Worm (Caenorhabditis elegans) whole organism, L1 larva: ENCODE data around the gene Y119D3B.12.

ENCODE experiments used
- C04F5.9 ChIP-seq: sonication (generic microtip); optimal IDR thresholded peaks from 2 replicates; lab custom pipeline; 2016; ENCODE audit warnings: missing genetic modification characterization, missing compliant biosample characterization
- C16A3.4 ChIP-seq: fragments of 150-350 bp; optimal IDR thresholded peaks from 2 replicates; lab custom pipeline; 2014; ENCODE audit warnings: missing biosample characterization, missing genetic modification characterization
- F16B12.6 ChIP-seq: fragments of 150-350 bp; optimal IDR thresholded peaks from 2 replicates; lab custom pipeline; 2014; ENCODE audit warnings: missing biosample characterization, missing genetic modification characterization
- Y116A8C.19 ChIP-seq: sonication (generic microtip); optimal IDR thresholded peaks from 2 replicates; lab custom pipeline; 2016; ENCODE audit warnings: missing compliant biosample characterization, missing genetic modification characterization, borderline replicate concordance
- aha-1 ChIP-seq: fragments of 150-350 bp; optimal IDR thresholded peaks from 2 replicates; lab custom pipeline; 2014; ENCODE audit warnings: missing biosample characterization, missing genetic modification characterization
- blmp-1 ChIP-seq: fragments of 150-350 bp; optimal IDR thresholded peaks from 2 replicates; lab custom pipeline; 2014; ENCODE audit warnings: missing biosample characterization, missing genetic modification characterization
- ceh-88 ChIP-seq: fragments of 200-800 bp; sonication (Bioruptor generic); IDR thresholded peaks from 2 replicates; pipeline ENCODE4 v1.3.6; 2022; ENCODE audit warnings: missing genetic modification characterization, missing compliant biosample characterization
- ceh-90 ChIP-seq: sonication (generic microtip); optimal IDR thresholded peaks from 2 replicates; lab custom pipeline; 2016; ENCODE audit warnings: missing genetic modification characterization, missing compliant biosample characterization
- dpl-1 ChIP-seq, 3 experiments: fragments of 150-350 bp in 2 of 3; sonication (generic microtip) in 1 of 3; optimal IDR thresholded peaks; 2 replicates each; lab custom pipeline; 2014 to 2017; ENCODE audit warnings: missing biosample characterization in 3 of 3, missing genetic modification characterization in 3 of 3, missing genetic modification reagents in 3 of 3
- efl-3 ChIP-seq: fragments of 200-800 bp; sonication (Bioruptor generic); optimal IDR thresholded peaks from 2 replicates; lab custom pipeline; 2018; ENCODE audit warnings: mild to moderate bottlenecking, missing genetic modification characterization, missing compliant biosample characterization
- egl-13 ChIP-seq: sonication (generic microtip); optimal IDR thresholded peaks from 2 replicates; lab custom pipeline; 2016; ENCODE audit warnings: missing genotype, missing genetic modification reagents, missing genetic modification characterization, missing compliant biosample characterization
- elt-2 ChIP-seq: sonication (generic microtip); optimal IDR thresholded peaks from 2 replicates; lab custom pipeline; 2016; ENCODE audit warnings: missing genetic modification characterization, mild to moderate bottlenecking, inconsistent platforms, missing compliant biosample characterization, missing genetic modification reagents
- fkh-10 ChIP-seq: sonication (generic microtip); optimal IDR thresholded peaks from 2 replicates; lab custom pipeline; 2017; ENCODE audit warnings: missing biosample characterization, missing genetic modification reagents, missing genetic modification characterization
- fkh-8 ChIP-seq: sonication (generic microtip); optimal IDR thresholded peaks from 2 replicates; lab custom pipeline; 2016; ENCODE audit warnings: mild to moderate bottlenecking, missing genetic modification characterization, missing compliant biosample characterization
- fos-1 ChIP-seq: fragments of 150-350 bp; optimal IDR thresholded peaks from 2 replicates; lab custom pipeline; 2014; ENCODE audit warnings: missing biosample characterization, missing genetic modification characterization
- hlh-17 ChIP-seq: fragments of 200-800 bp; sonication (Bioruptor generic); optimal IDR thresholded peaks from 2 replicates; lab custom pipeline; 2018; ENCODE audit warnings: missing genetic modification characterization, mild to moderate bottlenecking, missing compliant biosample characterization, moderate library complexity, borderline replicate concordance
- hpl-2 ChIP-seq: fragments of 150-350 bp; optimal IDR thresholded peaks from 2 replicates; lab custom pipeline; 2014; ENCODE audit warnings: missing biosample characterization, missing genetic modification reagents, missing genetic modification characterization
- isw-1 ChIP-seq: fragments of 200-800 bp; sonication (Bioruptor generic); IDR thresholded peaks from 2 replicates; pipeline ENCODE4 v1.3.6; 2022; ENCODE audit warnings: missing genetic modification characterization, missing compliant biosample characterization
- jun-1 ChIP-seq: fragments of 150-350 bp; optimal IDR thresholded peaks from 2 replicates; lab custom pipeline; 2014; ENCODE audit warnings: missing biosample characterization, missing genetic modification reagents, missing genetic modification characterization
- lin-13 ChIP-seq: fragments of 150-350 bp; optimal IDR thresholded peaks from 2 replicates; lab custom pipeline; 2014; ENCODE audit warnings: missing biosample characterization, missing genetic modification reagents, missing genetic modification characterization
- lin-39 ChIP-seq: fragments of 150-350 bp; optimal IDR thresholded peaks from 2 replicates; lab custom pipeline; 2014; ENCODE audit warnings: missing biosample characterization, missing genetic modification reagents, missing genetic modification characterization
- lsy-2 ChIP-seq, 2 experiments: fragments of 150-350 bp; optimal IDR thresholded peaks; 2 replicates each; lab custom pipeline; 2014; ENCODE audit warnings: missing biosample characterization in 2 of 2, missing genetic modification characterization in 2 of 2
- nhr-12 ChIP-seq: sonication (generic microtip); optimal IDR thresholded peaks from 2 replicates; lab custom pipeline; 2017; ENCODE audit warnings: missing biosample characterization, missing genetic modification characterization
- nhr-20 ChIP-seq: sonication (generic microtip); optimal IDR thresholded peaks from 2 replicates; lab custom pipeline; 2016; ENCODE audit warnings: mild to moderate bottlenecking, missing genetic modification characterization, missing compliant biosample characterization
- nhr-47 ChIP-seq: sonication (generic microtip); optimal IDR thresholded peaks from 2 replicates; lab custom pipeline; 2016; ENCODE audit warnings: mild to moderate bottlenecking, missing genetic modification characterization, moderate library complexity, missing compliant biosample characterization
- nhr-84 ChIP-seq: sonication (generic microtip); optimal IDR thresholded peaks from 2 replicates; lab custom pipeline; 2017; ENCODE audit warnings: missing biosample characterization, missing genetic modification characterization
- pax-3 ChIP-seq: fragments of 200-800 bp; sonication (Bioruptor generic); optimal IDR thresholded peaks from 2 replicates; lab custom pipeline; 2018; ENCODE audit warnings: mild to moderate bottlenecking, missing genetic modification characterization, moderate library complexity, missing compliant biosample characterization
- pqm-1 ChIP-seq: sonication (generic microtip); optimal IDR thresholded peaks from 3 replicates; lab custom pipeline; 2017; ENCODE audit warnings: missing biosample characterization, missing genetic modification characterization
- rnt-1 ChIP-seq: sonication (generic microtip); optimal IDR thresholded peaks from 2 replicates; lab custom pipeline; 2016; ENCODE audit warnings: mild to moderate bottlenecking, missing genetic modification characterization, moderate library complexity, missing compliant biosample characterization
- skn-1 ChIP-seq: fragments of 150-350 bp; optimal IDR thresholded peaks from 2 replicates; lab custom pipeline; 2014; ENCODE audit warnings: missing biosample characterization, missing genetic modification characterization
- sox-4 ChIP-seq: sonication (generic microtip); optimal IDR thresholded peaks from 2 replicates; lab custom pipeline; 2016; ENCODE audit warnings: missing genetic modification characterization, missing compliant biosample characterization
- sptf-1 ChIP-seq: fragments of 150-350 bp; optimal IDR thresholded peaks from 2 replicates; lab custom pipeline; 2014; ENCODE audit warnings: missing biosample characterization, missing genetic modification characterization
- sup-37 ChIP-seq: fragments of 200-800 bp; sonication (Bioruptor generic); optimal IDR thresholded peaks from 2 replicates; lab custom pipeline; 2018; ENCODE audit warnings: mild to moderate bottlenecking, missing genetic modification characterization, missing compliant biosample characterization
- tlp-1 ChIP-seq: fragments of 150-350 bp; optimal IDR thresholded peaks from 2 replicates; lab custom pipeline; 2014; ENCODE audit warnings: missing biosample characterization, missing genetic modification characterization
- unc-30 ChIP-seq: sonication (generic microtip); optimal IDR thresholded peaks from 2 replicates; lab custom pipeline; 2017; ENCODE audit warnings: missing biosample characterization, missing genetic modification characterization
- unc-62 ChIP-seq: fragments of 150-350 bp; optimal IDR thresholded peaks from 2 replicates; lab custom pipeline; 2014; ENCODE audit warnings: missing biosample characterization, missing genetic modification reagents, missing genetic modification characterization
- vab-15 ChIP-seq: sonication (generic microtip); optimal IDR thresholded peaks from 2 replicates; lab custom pipeline; 2017; ENCODE audit warnings: missing genotype, mild to moderate bottlenecking, missing genetic modification characterization, missing compliant biosample characterization
- xbp-1 ChIP-seq: sonication (generic microtip); optimal IDR thresholded peaks from 2 replicates; lab custom pipeline; 2016; ENCODE audit warnings: missing genetic modification characterization, missing compliant biosample characterization
- zip-4 ChIP-seq: fragments of 200-800 bp; sonication (Bioruptor generic); optimal IDR thresholded peaks from 2 replicates; lab custom pipeline; 2018; ENCODE audit warnings: mild to moderate bottlenecking, missing genetic modification characterization, moderate library complexity, missing compliant biosample characterization
- ztf-4 ChIP-seq: fragments of 150-350 bp; optimal IDR thresholded peaks from 2 replicates; lab custom pipeline; 2014; ENCODE audit warnings: missing biosample characterization, missing genetic modification characterization

The Y119D3B.12 gene

ce11 chrIII:1193326-1193862 is 9.0 kb upstream of the Y119D3B.12 start, which contains the start of gene Y119D3B.14:
TSS of gene Y119D3B.14 (minus strand) at chrIII:1193812.
- TF ChIP-seq pax-3 (tag; lab: Kevin White, UChicago) (no peak), fkh-8 (tag; lab: Kevin White, UChicago) (no peak), egl-13 (tag; lab: Kevin White, UChicago) (no peak), rnt-1 (tag; lab: Kevin White, UChicago) (no peak), Y116A8C.19 (tag; lab: Kevin White, UChicago) (no peak), hpl-2 (GFP tag; lab: Kevin White, UChicago) (no peak), lin-13 (GFP tag; lab: Kevin White, UChicago) (no peak), fkh-10 (no peak)

- TF ChIP-seq nhr-84: no peak
- TF ChIP-seq unc-30 (tag; lab: Kevin White, UChicago): no peak
- TF ChIP-seq vab-15: no peak
- no peak for TF ChIP-seq efl-3 (GFP tag; lab: Kevin White, UChicago)
- no peak for TF ChIP-seq xbp-1
- no peak for TF ChIP-seq nhr-12 (tag; lab: Kevin White, UChicago)
- TF ChIP-seq lsy-2 (tag; optimal IDR thresholded peaks at IDR 0.05; lab: Kevin White, UChicago): no peak
- no peak for TF ChIP-seq C16A3.4 (tag; lab: Kevin White, UChicago)
- TF ChIP-seq sup-37 (GFP tag; lab: Kevin White, UChicago): no peak
- no peak for TF ChIP-seq pqm-1 (tag; lab: Kevin White, UChicago)
- TF ChIP-seq jun-1 (tag; lab: Kevin White, UChicago): no peak
- no peak for TF ChIP-seq zip-4
- TF ChIP-seq aha-1 (tag; lab: Kevin White, UChicago): no peak
- TF ChIP-seq sptf-1: no peak
- TF ChIP-seq nhr-47 (tag; lab: Kevin White, UChicago): no peak
Measured at ce11 chrIII:1196192-1196591, 6.2 kb upstream of the Y119D3B.12 start, which contains the start of gene dss-1. TSS of gene dss-1 (minus strand) at chrIII:1196292.

ce11 chrIII:1205421-1205820 is 3.1 kb downstream of the Y119D3B.12 start:
- no peak for TF ChIP-seq xbp-1
- TF ChIP-seq unc-62 (GFP tag; lab: Kevin White, UChicago): no peak
- TF ChIP-seq hlh-17 (GFP tag; lab: Kevin White, UChicago): no peak
- no peak for TF ChIP-seq ceh-90 (tag; lab: Kevin White, UChicago)
- TF ChIP-seq ztf-4: no peak
- no peak for TF ChIP-seq elt-2 (tag; lab: Kevin White, UChicago)
- no peak for TF ChIP-seq C04F5.9
- no peak for TF ChIP-seq egl-13 (tag; lab: Kevin White, UChicago)
- TF ChIP-seq sox-4: no peak
- TF ChIP-seq skn-1 (tag; lab: Kevin White, UChicago): no peak
- no peak for TF ChIP-seq sup-37 (GFP tag; lab: Kevin White, UChicago)
- no peak for TF ChIP-seq blmp-1 (tag; lab: Kevin White, UChicago)
- no peak for TF ChIP-seq isw-1 (GFP tag; lab: Robert Waterston, UW)
- no peak for TF ChIP-seq nhr-84
- no peak for TF ChIP-seq lsy-2 (tag; optimal IDR thresholded peaks at IDR 0.05; lab: Kevin White, UChicago)

ce11 chrIII:1206331-1206730 is 4.0 kb downstream of the Y119D3B.12 start:
- no peak for TF ChIP-seq nhr-20 (tag; lab: Kevin White, UChicago)
- no peak for TF ChIP-seq fos-1 (tag; lab: Kevin White, UChicago)
- no peak for TF ChIP-seq ztf-4
- no peak for TF ChIP-seq zip-4
- no peak for TF ChIP-seq blmp-1 (tag; lab: Kevin White, UChicago)
- no peak for TF ChIP-seq nhr-47 (tag; lab: Kevin White, UChicago)
- TF ChIP-seq ceh-88 (GFP tag; lab: Robert Waterston, UW): no peak
- TF ChIP-seq jun-1 (tag; lab: Kevin White, UChicago): no peak
- TF ChIP-seq dpl-1 (GFP tag; optimal IDR thresholded peaks at IDR 0.05; lab: Kevin White, UChicago): no peak
- no peak for TF ChIP-seq tlp-1
- no peak for TF ChIP-seq F16B12.6 (tag; lab: Kevin White, UChicago)
- no peak for TF ChIP-seq lin-39 (tag; lab: Kevin White, UChicago)
- TF ChIP-seq, all 84 proteins: peak for 0
